Worm (Caenorhabditis elegans): ENCODE results near the gene F46B6.10.

DNA sequence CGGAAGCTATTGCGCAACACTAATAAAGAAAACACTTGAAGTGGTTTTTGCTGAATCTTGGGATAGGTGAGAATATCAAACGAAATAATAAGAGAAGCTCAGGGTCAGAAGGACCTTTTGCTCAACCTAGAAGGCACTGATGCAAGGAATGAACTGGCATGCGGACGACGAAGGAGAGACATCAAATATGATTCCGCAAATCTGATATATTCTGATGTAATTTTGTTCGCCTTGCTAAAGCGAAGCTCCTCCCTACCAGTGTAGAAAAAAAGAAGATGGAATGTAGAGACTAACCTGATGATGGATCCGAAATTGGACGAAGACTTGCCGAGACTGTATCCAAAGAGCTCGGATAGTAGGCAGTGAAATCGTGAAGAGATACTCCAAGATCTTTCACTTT is 33.9 kb downstream of the F46B6.10 start:
- no peak for TF ChIP-seq elt-3 (tag; optimal IDR thresholded peaks at IDR 0.05)
- TF ChIP-seq mml-1 (tag; optimal IDR thresholded peaks at IDR 0.05), result no peak
- TF ChIP-seq elt-2 (tag; optimal IDR thresholded peaks at IDR 0.05), result no peak
- TF ChIP-seq daf-12 (tag; optimal IDR thresholded peaks at IDR 0.05), result no peak
- TF ChIP-seq nhr-237 (tag; optimal IDR thresholded peaks at IDR 0.05), result no peak
- no peak for TF ChIP-seq pha-4 (tag; optimal IDR thresholded peaks at IDR 0.05)
- no peak for TF ChIP-seq nhr-12 (tag; optimal IDR thresholded peaks at IDR 0.05)
